Worm (Caenorhabditis elegans): ENCODE measurements around the gene fbxa-98.

Gene fbxa-98

DNA sequence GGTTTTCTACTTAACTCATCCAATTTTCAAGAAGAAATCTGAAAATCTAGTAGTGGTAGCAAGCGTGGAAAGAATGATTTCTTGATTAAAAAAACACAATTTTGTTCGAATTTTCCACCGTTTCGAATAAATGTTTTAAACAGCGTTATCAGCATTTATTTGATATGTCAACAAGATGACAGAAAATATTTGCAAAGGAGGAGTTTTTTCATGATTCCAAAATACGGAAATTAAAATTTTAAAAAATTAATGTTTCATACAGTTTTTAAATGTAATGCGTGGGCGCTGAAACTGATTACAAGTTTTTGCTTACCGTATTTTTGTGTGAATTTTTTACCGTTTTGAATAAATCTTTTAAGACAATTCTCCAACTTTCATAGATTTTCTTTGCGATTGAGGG is 594 bp upstream of the fbxa-98 start:
- TF ChIP-seq nhr-42 (GFP tag; IDR thresholded peaks at IDR 0.05): no peak
- TF ChIP-seq pqm-1 (tag; optimal IDR thresholded peaks at IDR 0.05): peak; percentile 24
- peak in 1 of 2 experiments; percentile 69 for TF ChIP-seq unc-62 (GFP tag; optimal IDR thresholded peaks at IDR 0.05 in 1 of 2)
- no peak for TF ChIP-seq unc-62 (tag; optimal IDR thresholded peaks at IDR 0.05)
- no peak for TF ChIP-seq daf-16 (GFP tag; optimal IDR thresholded peaks at IDR 0.05)
- TF ChIP-seq daf-16 (tag; optimal IDR thresholded peaks at IDR 0.05): peak; percentile 57

DNA sequence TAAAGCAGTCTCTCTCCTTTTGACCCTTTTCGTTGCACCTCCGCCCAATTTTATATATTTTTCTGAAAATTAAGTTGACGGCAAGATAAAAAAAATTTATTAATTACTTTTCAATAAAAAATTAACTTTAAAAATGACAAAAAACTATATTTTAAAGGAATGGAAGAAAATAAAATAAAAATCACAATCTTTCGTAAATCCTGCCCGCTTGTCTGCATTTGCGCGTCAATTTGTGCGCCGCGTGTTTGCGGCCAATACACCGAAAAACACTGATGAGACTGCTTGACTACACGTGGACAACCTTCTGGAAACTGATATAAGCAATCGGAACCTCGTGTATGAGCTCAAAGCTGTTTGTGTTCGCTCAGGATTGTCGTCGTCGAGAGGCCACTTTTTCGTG is 3.8 kb downstream of the fbxa-98 start, which contains the start of gene C08F11.7:
C08F11.7 (plus strand) TSS at position 301 of the 400 bp plus-strand sequence.
- TF ChIP-seq hmg-1.1 (GFP tag; IDR thresholded peaks at IDR 0.05) (no peak), nhr-42 (GFP tag; IDR thresholded peaks at IDR 0.05) (no peak)

DNA sequence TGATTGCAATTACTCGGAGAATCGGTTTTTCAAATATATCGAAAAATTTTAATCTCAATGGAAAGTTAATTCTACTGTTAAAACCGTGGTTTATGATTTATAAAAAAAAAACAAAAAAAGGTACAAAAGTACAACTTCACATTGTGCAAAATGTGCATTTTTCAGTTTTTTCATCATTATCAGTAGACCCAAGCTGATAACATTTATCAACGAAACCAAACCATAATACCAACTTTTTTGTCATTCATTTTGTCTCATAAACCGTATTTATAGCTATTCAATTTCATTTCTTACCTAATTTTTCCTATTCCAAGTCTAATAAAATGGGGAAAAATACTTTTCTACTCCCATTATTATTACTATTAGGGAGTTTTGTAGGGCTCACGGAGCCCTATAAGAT is 5.8 kb downstream of the fbxa-98 start, which contains the start of gene ugt-22:
ugt-22 (plus strand) TSS at position 234 of the 400 bp plus-strand sequence.
- TF ChIP-seq php-3 (GFP tag; IDR thresholded peaks at IDR 0.05) (no peak; the same call in 1 of the 2 replicates), nhr-10 (tag; optimal IDR thresholded peaks at IDR 0.05) (no peak), Y105C5A.15 (GFP tag; IDR thresholded peaks at IDR 0.05) (no peak), aha-1 (tag) (no peak), unc-39 (tag; optimal IDR thresholded peaks at IDR 0.05) (no peak), vab-7 (GFP tag; IDR thresholded peaks at IDR 0.05) (no peak), daf-16 (GFP tag; optimal IDR thresholded peaks at IDR 0.05) (no peak), daf-16 (tag; optimal IDR thresholded peaks at IDR 0.05) (peak; percentile 47), mxl-3 (GFP tag; optimal IDR thresholded peaks at IDR 0.05) (no peak), ztf-7 (tag; optimal IDR thresholded peaks at IDR 0.05) (peak; percentile 31), zip-2 (tag; optimal IDR thresholded peaks at IDR 0.05) (no peak), Y75B8A.6 (GFP tag; IDR thresholded peaks at IDR 0.05) (no peak), dmd-6 (GFP tag; IDR thresholded peaks at IDR 0.05) (peak; percentile 50), mxl-2 (GFP tag; conservative IDR thresholded peaks at IDR 0.05) (no peak), dve-1 (tag; optimal IDR thresholded peaks at IDR 0.05; ENCODE audit: insufficient read depth) (peak; percentile 37), aly-2 (tag; optimal IDR thresholded peaks at IDR 0.05) (no peak), nhr-76 (tag; optimal IDR thresholded peaks at IDR 0.05) (no peak), Y5F2A.4 (GFP tag; optimal IDR thresholded peaks at IDR 0.05) (no peak), dmd-8 (GFP tag; IDR thresholded peaks at IDR 0.05) (no peak), ceh-44 (GFP tag; IDR thresholded peaks at IDR 0.05) (no peak), F26F4.8 (GFP tag; conservative IDR thresholded peaks at IDR 0.05) (no peak), madf-5 (GFP tag; IDR thresholded peaks at IDR 0.05) (no peak), lin-13 (GFP tag; optimal IDR thresholded peaks at IDR 0.05) (no peak), nhr-77 (tag; optimal IDR thresholded peaks at IDR 0.05) (peak; percentile 5), zfp-3 (GFP tag; conservative IDR thresholded peaks at IDR 0.05) (no peak), ZK337.2 (GFP tag; IDR thresholded peaks at IDR 0.05) (no peak), ceh-28 (tag; optimal IDR thresholded peaks at IDR 0.05) (no peak), cey-2 (tag; optimal IDR thresholded peaks at IDR 0.05; ENCODE audit: borderline replicate concordance, insufficient read depth) (no peak), nhr-111 (GFP tag; optimal IDR thresholded peaks at IDR 0.05) (no peak), daf-19 (GFP tag; conservative IDR thresholded peaks at IDR 0.05) (no peak), pha-4 (GFP tag; IDR thresholded peaks at IDR 0.05) (no peak), pha-4 (tag; optimal IDR thresholded peaks at IDR 0.05) (no peak), nhr-42 (GFP tag; IDR thresholded peaks at IDR 0.05) (no peak), lin-29 (GFP tag; IDR thresholded peaks at IDR 0.05) (no peak), ama-1 (optimal IDR thresholded peaks at IDR 0.05) (no peak), mes-2 (tag; optimal IDR thresholded peaks at IDR 0.05; ENCODE audit: poor library complexity, severe bottlenecking) (no peak), hmg-1.1 (GFP tag; IDR thresholded peaks at IDR 0.05) (no peak), pqm-1 (tag; optimal IDR thresholded peaks at IDR 0.05) (peak; percentile 83), fkh-10 (GFP tag; optimal IDR thresholded peaks at IDR 0.05) (no peak), dmd-9 (GFP tag; IDR thresholded peaks at IDR 0.05) (no peak), nhr-28 (tag; optimal IDR thresholded peaks at IDR 0.05) (no peak), gei-8 (GFP tag; optimal IDR thresholded peaks at IDR 0.05) (no peak), mep-1 (tag; optimal IDR thresholded peaks at IDR 0.05) (no peak), lin-1 (GFP tag; IDR thresholded peaks at IDR 0.05) (no peak)
